Fruit fly (Drosophila melanogaster) S2 (cell line): ENCODE results near the gene Mnat9.
A peak's percentile ranks its signal among the peaks of the same experiment; 100 is the strongest.

Experiments
- CG8478 ChIP-seq: fragments of >200 bp; optimal IDR thresholded peaks from 2 replicates; lab custom pipeline; 2018
- CTCF ChIP-seq, 2 experiments: fragments of >200 bp; optimal IDR thresholded peaks; 2 replicates each; lab custom pipeline; 2018

The Mnat9 gene

DNA sequence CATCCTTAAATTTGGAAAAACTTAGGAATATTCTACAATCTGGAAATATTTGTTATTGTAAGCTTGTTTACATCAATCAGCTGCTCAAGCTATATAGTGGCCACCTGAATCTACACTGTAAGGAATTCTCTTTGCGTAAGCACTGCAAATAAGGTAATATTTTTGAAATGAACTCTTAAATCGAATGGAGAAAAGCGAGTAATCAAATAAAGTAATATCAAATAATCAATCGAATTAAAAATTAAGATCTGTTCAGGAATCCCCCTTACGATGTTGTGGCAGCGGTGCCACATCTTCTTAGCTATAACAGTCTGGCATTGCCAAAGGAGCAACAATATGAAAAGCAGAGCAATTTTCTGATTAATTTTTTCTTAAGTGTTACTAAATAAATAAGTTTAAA lies at the start of gene Mnat9, which contains the start of gene CG1792:
TSS of gene Mnat9 (minus strand) at position 160 of the 400 bp plus-strand sequence.
TSS of gene CG1792 (plus strand) at position 303 of the 400 bp plus-strand sequence.
- no peak for TF ChIP-seq CG8478
- TF ChIP-seq CTCF (optimal IDR thresholded peaks at IDR 0.05; lab: Kevin White, UChicago): no peak

dm6 chr3R:31662757-31663156 lies 46.8 kb upstream of the Mnat9 start:
- TF ChIP-seq CG8478: no peak
- TF ChIP-seq CTCF (optimal IDR thresholded peaks at IDR 0.05; lab: Kevin White, UChicago): no peak

DNA sequence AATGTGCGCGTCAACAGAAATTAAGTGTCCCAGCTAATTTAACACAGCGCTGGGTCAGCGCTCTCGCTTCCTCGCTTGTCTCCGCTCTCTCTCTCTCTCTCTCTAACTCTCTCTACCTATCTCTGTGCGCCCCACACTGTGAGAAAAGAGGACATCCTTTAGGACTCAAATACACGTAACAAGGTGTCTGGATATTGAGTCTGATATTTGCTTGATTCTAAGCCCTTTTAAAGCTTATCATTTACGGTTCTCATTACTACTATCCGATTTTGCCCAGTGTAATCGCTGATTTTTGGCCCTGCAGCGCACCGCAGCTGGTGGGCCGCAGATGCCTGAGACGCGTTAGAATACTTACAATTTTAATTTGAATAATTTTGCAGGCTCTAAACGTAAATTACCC lies 20.5 kb upstream of the Mnat9 start:
- no peak for TF ChIP-seq CTCF (optimal IDR thresholded peaks at IDR 0.05; lab: Kevin White, UChicago)
- TF ChIP-seq CG8478: no peak

dm6 chr3R:31632316-31632715 lies 16.4 kb upstream of the Mnat9 start:
- TF ChIP-seq CTCF (optimal IDR thresholded peaks at IDR 0.05; lab: Kevin White, UChicago): no peak
- no peak for TF ChIP-seq CG8478

DNA sequence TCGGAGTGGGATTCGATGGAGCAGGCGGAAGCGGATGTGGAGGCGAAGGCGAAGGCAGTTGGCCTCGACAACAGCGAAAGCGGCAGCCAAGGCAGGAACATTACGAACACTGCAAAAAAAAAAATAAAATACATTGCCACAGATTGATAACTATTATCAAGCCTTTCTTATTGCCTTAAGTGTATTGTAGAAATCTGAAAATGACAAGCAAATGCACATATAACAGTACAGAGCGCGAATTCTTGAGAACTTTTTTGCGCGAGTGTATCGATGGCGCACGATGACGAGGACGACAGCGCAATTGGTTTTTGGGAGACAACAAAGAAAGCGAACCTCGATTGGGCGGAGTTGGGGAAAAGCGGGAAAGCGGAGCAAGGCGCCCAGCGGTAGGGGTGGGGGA lies 14.4 kb upstream of the Mnat9 start:
- TF ChIP-seq CTCF (optimal IDR thresholded peaks at IDR 0.05; lab: Kevin White, UChicago): no peak

- TF ChIP-seq CTCF (optimal IDR thresholded peaks at IDR 0.05; lab: Kevin White, UChicago) (no peak), CG8478 (no peak)
These were observed 11.2 kb upstream of the Mnat9 start for dm6 chr3R:31627186-31627585.

DNA sequence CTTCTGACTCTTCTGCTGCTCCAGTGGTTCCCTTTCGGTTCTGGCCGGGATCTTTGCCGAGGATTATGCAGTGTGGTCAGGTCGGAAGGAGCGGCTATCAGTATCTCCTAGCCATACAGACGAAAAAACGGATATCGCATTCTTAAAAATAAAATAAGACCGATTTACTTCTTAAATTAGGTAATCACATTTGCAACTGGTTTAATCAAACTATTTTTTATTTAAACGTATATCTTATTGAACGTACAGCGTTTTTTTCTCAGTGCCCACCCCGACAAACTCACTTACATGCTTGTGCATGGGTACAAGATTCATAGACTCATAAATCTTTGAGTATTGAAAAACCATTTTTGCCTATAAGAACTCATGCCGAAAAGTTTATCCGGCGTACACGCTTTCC lies 10.3 kb upstream of the Mnat9 start:
- TF ChIP-seq CTCF (optimal IDR thresholded peaks at IDR 0.05; lab: Kevin White, UChicago) (no peak), CG8478 (no peak)

dm6 chr3R:31622648-31623047 lies 6.7 kb upstream of the Mnat9 start:
- no peak for TF ChIP-seq CG8478
- no peak for TF ChIP-seq CTCF (optimal IDR thresholded peaks at IDR 0.05; lab: Kevin White, UChicago)

DNA sequence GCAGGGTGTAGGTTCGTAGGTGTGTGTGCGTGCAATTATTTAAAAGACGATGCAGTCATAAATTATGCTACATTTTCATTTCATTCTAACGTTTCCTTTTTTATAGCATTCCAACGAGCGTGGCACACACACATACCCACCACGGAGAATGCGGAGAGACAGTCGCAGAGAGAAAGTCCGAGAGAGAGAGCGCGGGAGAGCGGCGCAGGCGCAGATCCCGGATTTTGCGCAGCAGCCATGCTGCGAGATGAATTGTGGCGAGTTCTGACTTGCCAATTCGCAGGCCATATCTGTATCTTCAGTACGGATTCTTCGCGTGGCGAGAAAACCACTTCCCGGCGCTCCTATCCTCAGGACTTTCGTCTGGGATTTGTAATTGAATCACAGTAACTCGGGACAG lies 5.9 kb upstream of the Mnat9 start, which contains the start of gene kek6:
TSS of gene kek6 (plus strand) at position 323 of the 400 bp plus-strand sequence.
- no peak for TF ChIP-seq CTCF (optimal IDR thresholded peaks at IDR 0.05; lab: Kevin White, UChicago)
- no peak for TF ChIP-seq CG8478

- no peak for TF ChIP-seq CTCF (optimal IDR thresholded peaks at IDR 0.05; lab: Kevin White, UChicago)
- no peak for TF ChIP-seq CG8478
These were observed 1.8 kb upstream of the Mnat9 start, which contains the start of gene pasha for dm6 chr3R:31617801-31618200. Gene pasha (plus strand): TSS chr3R:31617977.

dm6 chr3R:31612564-31612963 lies 3.4 kb downstream of the Mnat9 start, which contains the start of gene CycG:
Gene CycG (minus strand): TSS chr3R:31612664.
- TF ChIP-seq CTCF (optimal IDR thresholded peaks at IDR 0.05; lab: Kevin White, UChicago): no peak
- TF ChIP-seq CG8478: no peak

- TF ChIP-seq CTCF (optimal IDR thresholded peaks at IDR 0.05; lab: Kevin White, UChicago) (no peak), CG8478 (no peak)
These were observed 5.0 kb downstream of the Mnat9 start, which contains the start of gene Med for dm6 chr3R:31610639-31611594. Gene Med (plus strand): TSS chr3R:31611046.

- TF ChIP-seq CG8478 (no peak), CTCF (optimal IDR thresholded peaks at IDR 0.05; lab: Kevin White, UChicago) (peak in 1 of 2 experiments; percentile 29)
These were observed 6.4 kb downstream of the Mnat9 start for dm6 chr3R:31609413-31610054.

dm6 chr3R:31608438-31609188 lies 7.3 kb downstream of the Mnat9 start:
- no peak for TF ChIP-seq CTCF (optimal IDR thresholded peaks at IDR 0.05; lab: Kevin White, UChicago)
- TF ChIP-seq CG8478: peak; percentile 67

DNA sequence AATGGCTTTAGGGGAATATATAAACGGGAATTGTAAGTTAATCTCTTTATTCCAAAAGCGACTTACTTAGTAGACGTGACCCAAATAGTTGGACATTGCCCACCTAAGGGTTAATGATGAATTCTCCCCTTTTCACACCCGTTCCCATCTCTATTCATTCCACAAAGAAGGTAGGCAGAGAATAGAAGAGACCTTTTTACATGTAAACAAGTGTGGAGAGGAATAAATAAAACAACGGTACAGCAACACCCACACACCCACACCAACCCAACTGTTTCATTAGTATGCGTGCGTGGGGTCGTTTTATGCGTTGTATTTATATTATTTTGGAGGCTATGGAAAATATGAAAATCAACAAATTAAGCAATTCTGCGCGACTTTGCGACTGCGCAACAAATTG lies 7.9 kb downstream of the Mnat9 start:
- TF ChIP-seq CTCF (optimal IDR thresholded peaks at IDR 0.05; lab: Kevin White, UChicago): no peak
- TF ChIP-seq CG8478: no peak
